Worm (Caenorhabditis elegans): ENCODE results near the gene Y59H11AR.10.

The Y59H11AR.10 gene

ce11 chrIV:8611886-8612542 is 9.0 kb downstream of the Y59H11AR.10 start, which contains the start of the genes F42A9.17 and cyp-33E2:
F42A9.17 (minus strand) TSS chrIV:8611936.
cyp-33E2 (plus strand) TSS chrIV:8612334.
- TF ChIP-seq flt-1 (GFP tag; IDR thresholded peaks at IDR 0.05): no peak
- TF ChIP-seq B0310.2 (tag; optimal IDR thresholded peaks at IDR 0.05): no peak

DNA sequence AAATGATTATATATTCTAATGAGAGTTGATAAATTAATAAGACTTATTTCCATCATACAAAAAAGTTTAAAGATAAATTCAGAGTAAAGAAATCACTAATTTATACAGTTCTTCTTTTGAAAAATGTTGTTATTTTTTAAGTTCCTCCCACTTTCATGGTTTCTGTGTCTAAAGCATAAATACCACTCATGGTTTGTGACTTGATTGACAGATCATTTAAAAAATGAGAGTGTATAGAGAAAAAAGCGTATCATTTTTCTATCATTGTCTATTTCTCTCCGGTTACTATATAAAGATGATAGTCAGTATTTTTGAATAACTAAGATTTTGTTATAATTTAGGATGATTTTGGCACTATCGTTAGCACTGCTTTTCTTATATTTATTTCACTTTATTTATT is 11.7 kb downstream of the Y59H11AR.10 start, which contains the start of gene cyp-33E3:
TSS of gene cyp-33E3 (plus strand) at position 316 of the 400 bp plus-strand sequence.
- TF ChIP-seq aly-1 (tag; optimal IDR thresholded peaks at IDR 0.05) (no peak), tbx-11 (GFP tag; IDR thresholded peaks at IDR 0.05) (no peak), ets-7 (tag; optimal IDR thresholded peaks at IDR 0.05) (no peak), B0310.2 (tag; optimal IDR thresholded peaks at IDR 0.05) (no peak)

- no peak for TF ChIP-seq scrt-1 (GFP tag; IDR thresholded peaks at IDR 0.05)
- TF ChIP-seq hmbx-1 (tag; optimal IDR thresholded peaks at IDR 0.05): no peak
- no peak for TF ChIP-seq ets-7 (tag; optimal IDR thresholded peaks at IDR 0.05)
- no peak for TF ChIP-seq ceh-13 (GFP tag; optimal IDR thresholded peaks at IDR 0.05)
- no peak for TF ChIP-seq tbx-11 (GFP tag; IDR thresholded peaks at IDR 0.05)
- TF ChIP-seq hnd-1 (tag; optimal IDR thresholded peaks at IDR 0.05): no peak
- no peak for TF ChIP-seq hmg-4 (GFP tag; optimal IDR thresholded peaks at IDR 0.05)
- no peak for TF ChIP-seq tra-4 (tag; optimal IDR thresholded peaks at IDR 0.05)
- TF ChIP-seq flt-1 (GFP tag; IDR thresholded peaks at IDR 0.05): no peak
- TF ChIP-seq ceh-36 (tag; optimal IDR thresholded peaks at IDR 0.05): no peak
- TF ChIP-seq pes-1 (GFP tag; IDR thresholded peaks at IDR 0.05): no peak
- TF ChIP-seq tbx-37 (GFP tag; conservative IDR thresholded peaks at IDR 0.05): no peak
- TF ChIP-seq B0310.2 (tag; optimal IDR thresholded peaks at IDR 0.05): no peak
- no peak for TF ChIP-seq ama-1 (optimal IDR thresholded peaks at IDR 0.05)
- no peak for TF ChIP-seq aly-1 (tag; optimal IDR thresholded peaks at IDR 0.05)
- TF ChIP-seq F13C5.2 (tag; optimal IDR thresholded peaks at IDR 0.05): no peak
- TF ChIP-seq sea-1 (GFP tag; conservative IDR thresholded peaks at IDR 0.05): no peak
Measured at ce11 chrIV:8615314-8615713, 12.3 kb downstream of the Y59H11AR.10 start.

ce11 chrIV:8617047-8617446 is 14.1 kb downstream of the Y59H11AR.10 start, which contains the start of the genes F42A9.7 and F42A9.3:
F42A9.7 (minus strand) TSS chrIV:8617147.
F42A9.3 (plus strand) TSS chrIV:8617260.
- TF ChIP-seq ets-7 (tag; optimal IDR thresholded peaks at IDR 0.05) (no peak), tbx-11 (GFP tag; IDR thresholded peaks at IDR 0.05) (no peak), F13C5.2 (tag; optimal IDR thresholded peaks at IDR 0.05) (no peak), hmbx-1 (tag; optimal IDR thresholded peaks at IDR 0.05) (no peak), B0310.2 (tag; optimal IDR thresholded peaks at IDR 0.05) (no peak), hnd-1 (tag; optimal IDR thresholded peaks at IDR 0.05) (no peak), ama-1 (optimal IDR thresholded peaks at IDR 0.05) (no peak), tra-4 (tag; optimal IDR thresholded peaks at IDR 0.05) (no peak), aly-1 (tag; optimal IDR thresholded peaks at IDR 0.05) (no peak), pes-1 (GFP tag; IDR thresholded peaks at IDR 0.05) (no peak), scrt-1 (GFP tag; IDR thresholded peaks at IDR 0.05) (no peak), hmg-4 (GFP tag; optimal IDR thresholded peaks at IDR 0.05) (no peak), tbx-37 (GFP tag; conservative IDR thresholded peaks at IDR 0.05) (no peak), ceh-36 (tag; optimal IDR thresholded peaks at IDR 0.05) (no peak)

- TF ChIP-seq tra-4 (tag; optimal IDR thresholded peaks at IDR 0.05) (no peak), ceh-13 (GFP tag; optimal IDR thresholded peaks at IDR 0.05) (no peak), ets-7 (tag; optimal IDR thresholded peaks at IDR 0.05) (no peak), scrt-1 (GFP tag; IDR thresholded peaks at IDR 0.05) (no peak), tbx-11 (GFP tag; IDR thresholded peaks at IDR 0.05) (no peak)
Measured at ce11 chrIV:8618698-8619097, 15.7 kb downstream of the Y59H11AR.10 start, which contains the start of gene F42A9.8. F42A9.8 (minus strand) TSS chrIV:8618785.

- TF ChIP-seq scrt-1 (GFP tag; IDR thresholded peaks at IDR 0.05): no peak
- no peak for TF ChIP-seq hnd-1 (tag; optimal IDR thresholded peaks at IDR 0.05)
- TF ChIP-seq hmbx-1 (tag; optimal IDR thresholded peaks at IDR 0.05): no peak
- no peak for TF ChIP-seq ceh-13 (GFP tag; optimal IDR thresholded peaks at IDR 0.05)
- no peak for TF ChIP-seq tra-4 (tag; optimal IDR thresholded peaks at IDR 0.05)
- TF ChIP-seq aly-1 (tag; optimal IDR thresholded peaks at IDR 0.05): no peak
- TF ChIP-seq ama-1 (optimal IDR thresholded peaks at IDR 0.05): no peak
- no peak for TF ChIP-seq tbx-11 (GFP tag; IDR thresholded peaks at IDR 0.05)
- TF ChIP-seq tbx-37 (GFP tag; conservative IDR thresholded peaks at IDR 0.05): no peak
- no peak for TF ChIP-seq F13C5.2 (tag; optimal IDR thresholded peaks at IDR 0.05)
- no peak for TF ChIP-seq sea-1 (GFP tag; conservative IDR thresholded peaks at IDR 0.05)
- TF ChIP-seq ceh-36 (tag; optimal IDR thresholded peaks at IDR 0.05): no peak
- TF ChIP-seq hmg-4 (GFP tag; optimal IDR thresholded peaks at IDR 0.05): no peak
- no peak for TF ChIP-seq pes-1 (GFP tag; IDR thresholded peaks at IDR 0.05)
- no peak for TF ChIP-seq flt-1 (GFP tag; IDR thresholded peaks at IDR 0.05)
- no peak for TF ChIP-seq B0310.2 (tag; optimal IDR thresholded peaks at IDR 0.05)
- no peak for TF ChIP-seq ets-7 (tag; optimal IDR thresholded peaks at IDR 0.05)
Measured at ce11 chrIV:8620102-8620733, 17.2 kb downstream of the Y59H11AR.10 start, which contains the start of gene lin-49. lin-49 (plus strand) TSS chrIV:8620683.

DNA sequence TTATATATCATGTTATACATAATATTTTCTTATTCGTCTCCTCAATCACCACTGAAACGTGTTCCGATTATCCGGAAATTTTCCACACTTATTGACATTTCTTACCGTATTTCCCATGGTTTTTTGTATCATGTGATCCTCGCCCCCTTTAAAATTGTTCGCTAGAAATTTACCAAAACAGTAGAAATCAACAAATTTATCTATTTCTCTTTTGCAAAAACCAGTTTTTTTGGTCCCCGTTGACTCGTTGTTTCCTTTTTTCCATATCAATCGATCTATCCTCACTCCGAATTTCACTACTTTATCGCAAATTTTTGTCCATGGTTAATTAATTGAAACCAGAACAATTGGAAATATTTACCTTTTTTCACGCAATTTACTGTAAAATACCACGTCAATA is 22.8 kb downstream of the Y59H11AR.10 start:
- TF ChIP-seq ama-1 (optimal IDR thresholded peaks at IDR 0.05) (no peak), tra-4 (tag; optimal IDR thresholded peaks at IDR 0.05) (no peak), tbx-37 (GFP tag; conservative IDR thresholded peaks at IDR 0.05) (no peak), ets-7 (tag; optimal IDR thresholded peaks at IDR 0.05) (no peak), flt-1 (GFP tag; IDR thresholded peaks at IDR 0.05) (no peak), hmbx-1 (tag; optimal IDR thresholded peaks at IDR 0.05) (no peak), hmg-4 (GFP tag; optimal IDR thresholded peaks at IDR 0.05) (no peak), pes-1 (GFP tag; IDR thresholded peaks at IDR 0.05) (no peak)

All from whole organism, early embryonic.